Fruit fly (Drosophila melanogaster) whole organism, embryonic: ENCODE data around the gene CG15142.
A peak's percentile ranks its signal among the peaks of the same experiment; 100 is the strongest.

ENCODE experiments used
- Abd-B ChIP-seq: fragments of 200-800 bp; sonication (Bioruptor generic); optimal IDR thresholded peaks from 2 replicates; lab custom pipeline; 2018; ENCODE audit warnings: missing biosample characterization, mild to moderate bottlenecking, missing genetic modification characterization, moderate library complexity
- B-H1 ChIP-seq: fragments of 200-800 bp; sonication (Bioruptor generic); IDR thresholded peaks from 3 replicates; pipeline ENCODE4 v1.3.6; 2022; ENCODE audit warnings: missing biosample characterization, missing genetic modification characterization
- CG10462 ChIP-seq: fragments of 200-800 bp; sonication (Bioruptor generic); optimal IDR thresholded peaks from 2 replicates; lab custom pipeline; 2016; ENCODE audit warnings: missing biosample characterization, missing genetic modification characterization
- CG10654 ChIP-seq: fragments of 200-800 bp; sonication (Bioruptor generic); optimal IDR thresholded peaks from 2 replicates; lab custom pipeline; 2016; ENCODE audit warnings: missing biosample characterization, missing genetic modification characterization
- CG11398 ChIP-seq: fragments of 200-800 bp; sonication (Bioruptor generic); optimal IDR thresholded peaks from 2 replicates; lab custom pipeline; 2016; ENCODE audit warnings: missing biosample characterization, missing genetic modification characterization
- CG12071 ChIP-seq: fragments of 200-800 bp; sonication (Bioruptor generic); optimal IDR thresholded peaks from 3 replicates; lab custom pipeline; 2018; ENCODE audit warnings: missing biosample characterization, mild to moderate bottlenecking, missing genetic modification characterization
- CG12299 ChIP-seq: fragments of 200-800 bp; sonication (Bioruptor generic); optimal IDR thresholded peaks from 2 replicates; lab custom pipeline; 2018; ENCODE audit warnings: missing biosample characterization, mild to moderate bottlenecking, missing genetic modification characterization
- CG16863 ChIP-seq: fragments of 200-800 bp; sonication (Bioruptor generic); optimal IDR thresholded peaks from 3 replicates; lab custom pipeline; 2016; ENCODE audit warnings: missing biosample characterization, missing genetic modification characterization
- CG17361 ChIP-seq: fragments of 200-800 bp; sonication (Bioruptor generic); IDR thresholded peaks from 3 replicates; pipeline ENCODE4 v1.3.6; 2022; ENCODE audit warnings: missing biosample characterization, missing genetic modification characterization
- CG1792 ChIP-seq: fragments of 200-800 bp; sonication (Bioruptor generic); optimal IDR thresholded peaks from 2 replicates; lab custom pipeline; 2016; ENCODE audit warnings: missing biosample characterization, missing genetic modification characterization
- CG2120 ChIP-seq: fragments of 200-800 bp; sonication (Bioruptor generic); optimal IDR thresholded peaks from 3 replicates; lab custom pipeline; 2016; ENCODE audit warnings: missing biosample characterization, missing genetic modification characterization
- CG30020 ChIP-seq: fragments of 200-800 bp; optimal IDR thresholded peaks from 2 replicates; lab custom pipeline; 2019; ENCODE audit warnings: missing biosample characterization, mild to moderate bottlenecking, missing genetic modification characterization, moderate library complexity
- CG3838 ChIP-seq: fragments of 200-800 bp; sonication (Bioruptor generic); optimal IDR thresholded peaks from 3 replicates; lab custom pipeline; 2016; ENCODE audit warnings: missing biosample characterization, missing genetic modification characterization
- CG4282 ChIP-seq: fragments of 200-800 bp; sonication (Bioruptor generic); optimal IDR thresholded peaks from 2 replicates; lab custom pipeline; 2016; ENCODE audit warnings: missing biosample characterization, missing genetic modification characterization
- CG4730 ChIP-seq: fragments of 200-800 bp; sonication (Bioruptor generic); IDR thresholded peaks from 2 replicates; pipeline ENCODE4 v1.3.6; 2022; ENCODE audit warnings: missing biosample characterization, missing genetic modification characterization
- CG5245 ChIP-seq: fragments of 200-800 bp; sonication (Bioruptor generic); optimal IDR thresholded peaks from 3 replicates; lab custom pipeline; 2016; ENCODE audit warnings: missing biosample characterization, missing genetic modification characterization
- CG6689 ChIP-seq: fragments of 200-800 bp; sonication (Bioruptor generic); IDR thresholded peaks from 2 replicates; pipeline ENCODE4 v1.3.6; 2022; ENCODE audit warnings: missing biosample characterization, missing genetic modification characterization
- CHES-1-like ChIP-seq: fragments of 200-800 bp; sonication (Bioruptor generic); optimal IDR thresholded peaks from 2 replicates; lab custom pipeline; 2016; ENCODE audit warnings: missing biosample characterization, missing genetic modification characterization
- CrebB ChIP-seq: fragments of 200-800 bp; sonication (Bioruptor generic); optimal IDR thresholded peaks from 3 replicates; lab custom pipeline; 2018; ENCODE audit warnings: missing biosample characterization, mild to moderate bottlenecking, missing genetic modification characterization
- Doc2 ChIP-seq: fragments of 200-800 bp; sonication (Bioruptor generic); IDR thresholded peaks from 2 replicates; pipeline ENCODE4 v1.3.6; 2022; ENCODE audit warnings: missing biosample characterization, missing genetic modification characterization
- HLH54F ChIP-seq: fragments of 200-800 bp; sonication (Bioruptor generic); optimal IDR thresholded peaks from 3 replicates; lab custom pipeline; 2016; ENCODE audit warnings: missing biosample characterization, missing genetic modification characterization
- Kr ChIP-seq: fragments of 200-800 bp; sonication (Bioruptor generic); optimal IDR thresholded peaks from 2 replicates; lab custom pipeline; 2017; ENCODE audit warnings: missing biosample characterization, mild to moderate bottlenecking, missing genetic modification characterization
- MBD-R2 ChIP-seq: fragments of 200-800 bp; sonication (Bioruptor generic); IDR thresholded peaks from 2 replicates; pipeline ENCODE4 v1.3.6; 2022; ENCODE audit warnings: missing biosample characterization, missing genetic modification characterization
- Optix ChIP-seq: fragments of 200-800 bp; sonication (Bioruptor generic); IDR thresholded peaks from 3 replicates; pipeline ENCODE4 v1.3.6; 2022; ENCODE audit warnings: missing biosample characterization, missing genetic modification characterization
- Ptx1 ChIP-seq: fragments of 200-800 bp; sonication (Bioruptor generic); IDR thresholded peaks from 2 replicates; pipeline ENCODE4 v1.3.6; 2022; ENCODE audit warnings: missing biosample characterization, missing genetic modification characterization
- Sox100B ChIP-seq: fragments of 200-800 bp; sonication (Bioruptor generic); optimal IDR thresholded peaks from 3 replicates; lab custom pipeline; 2018; ENCODE audit warnings: missing biosample characterization, mild to moderate bottlenecking, missing genetic modification characterization
- Trl ChIP-seq, 3 experiments: fragments of >200 bp in 2 of 3; fragments of 200-800 bp in 1 of 3; sonication (Bioruptor generic) in 1 of 3; optimal IDR thresholded peaks; 2 replicates in 1 of 3; 3 replicates in 2 of 3; lab custom pipeline; 2016 to 2017; ENCODE audit warnings: missing biosample characterization in 1 of 3, missing genetic modification characterization in 1 of 3
- Xrp1 ChIP-seq: fragments of 200-800 bp; sonication (Bioruptor generic); IDR thresholded peaks from 2 replicates; pipeline ENCODE4 v1.3.6; 2022; ENCODE audit warnings: missing biosample characterization, missing genetic modification characterization
- ara ChIP-seq: fragments of 200-800 bp; sonication (Bioruptor generic); IDR thresholded peaks from 2 replicates; pipeline ENCODE4 v1.3.6; 2022; ENCODE audit warnings: missing biosample characterization, missing genetic modification characterization
- ato ChIP-seq: fragments of 200-800 bp; sonication (Bioruptor generic); IDR thresholded peaks from 2 replicates; pipeline ENCODE4 v1.3.6; 2022; ENCODE audit warnings: missing biosample characterization, missing genetic modification characterization; ENCODE audit not compliant: partially characterized antibody
- az2 ChIP-seq: fragments of 200-800 bp; sonication (Bioruptor generic); optimal IDR thresholded peaks from 3 replicates; lab custom pipeline; 2016; ENCODE audit warnings: missing biosample characterization, missing genetic modification characterization
- bbx ChIP-seq: fragments of 200-800 bp; sonication (Bioruptor generic); IDR thresholded peaks from 2 replicates; pipeline ENCODE4 v1.3.6; 2022; ENCODE audit warnings: missing biosample characterization, missing genetic modification characterization; ENCODE audit not compliant: partially characterized antibody
- br ChIP-seq: fragments of >200 bp; optimal IDR thresholded peaks from 2 replicates; lab custom pipeline; 2017
- cwo ChIP-seq: fragments of 200-800 bp; sonication (Bioruptor generic); optimal IDR thresholded peaks from 3 replicates; lab custom pipeline; 2017; ENCODE audit warnings: missing biosample characterization, missing genetic modification characterization, mild to moderate bottlenecking, moderate library complexity, missing genetic modification reagents
- danr ChIP-seq: fragments of 200-800 bp; sonication (Bioruptor generic); IDR thresholded peaks from 2 replicates; pipeline ENCODE4 v1.3.6; 2022; ENCODE audit warnings: missing biosample characterization, missing genetic modification characterization
- gro ChIP-seq: fragments of 200-800 bp; sonication (Bioruptor generic); optimal IDR thresholded peaks from 2 replicates; lab custom pipeline; 2016; ENCODE audit warnings: missing biosample characterization, missing genetic modification characterization
- gsb-n ChIP-seq: fragments of 200-800 bp; sonication (Bioruptor generic); optimal IDR thresholded peaks from 3 replicates; lab custom pipeline; 2018; ENCODE audit warnings: missing biosample characterization, mild to moderate bottlenecking, missing genetic modification characterization
- kay ChIP-seq: fragments of 200-800 bp; sonication (Bioruptor generic); optimal IDR thresholded peaks from 2 replicates; lab custom pipeline; 2016; ENCODE audit warnings: missing biosample characterization, missing genetic modification characterization
- ken ChIP-seq: fragments of 200-800 bp; sonication (Bioruptor generic); IDR thresholded peaks from 3 replicates; pipeline ENCODE4 v1.3.6; 2022; ENCODE audit warnings: missing biosample characterization, missing genetic modification characterization
- mld ChIP-seq: fragments of 200-800 bp; sonication (Bioruptor generic); IDR thresholded peaks from 3 replicates; pipeline ENCODE4 v1.3.6; 2022; ENCODE audit warnings: missing biosample characterization, missing genetic modification characterization; ENCODE audit not compliant: partially characterized antibody
- oc ChIP-seq: fragments of 200-800 bp; sonication (Bioruptor generic); optimal IDR thresholded peaks from 2 replicates; lab custom pipeline; 2018; ENCODE audit warnings: missing biosample characterization, mild to moderate bottlenecking, missing genetic modification characterization, moderate library complexity
- pb ChIP-seq: fragments of 200-800 bp; sonication (Bioruptor generic); optimal IDR thresholded peaks from 3 replicates; lab custom pipeline; 2016; ENCODE audit warnings: missing biosample characterization, missing genetic modification characterization
- peb ChIP-seq: fragments of 200-800 bp; sonication (Bioruptor generic); IDR thresholded peaks from 2 replicates; pipeline ENCODE4 v1.3.6; 2022; ENCODE audit warnings: missing biosample characterization, missing genetic modification characterization
- pnt ChIP-seq: fragments of 200-800 bp; sonication (Bioruptor generic); optimal IDR thresholded peaks from 3 replicates; lab custom pipeline; 2016; ENCODE audit warnings: missing biosample characterization, missing genetic modification characterization
- pzg ChIP-seq: fragments of 200-800 bp; sonication (Bioruptor generic); optimal IDR thresholded peaks from 3 replicates; lab custom pipeline; 2018; ENCODE audit warnings: missing biosample characterization, mild to moderate bottlenecking, missing genetic modification characterization, moderate library complexity
- salm ChIP-seq: fragments of 200-800 bp; sonication (Bioruptor generic); optimal IDR thresholded peaks from 2 replicates; lab custom pipeline; 2018; ENCODE audit warnings: missing biosample characterization, mild to moderate bottlenecking, missing genetic modification characterization
- sima ChIP-seq: fragments of 200-800 bp; sonication (Bioruptor generic); optimal IDR thresholded peaks from 2 replicates; lab custom pipeline; 2016; ENCODE audit warnings: missing biosample characterization, missing genetic modification characterization
- slp2 ChIP-seq: fragments of 200-800 bp; sonication (Bioruptor generic); optimal IDR thresholded peaks from 2 replicates; lab custom pipeline; 2016; ENCODE audit warnings: missing biosample characterization, missing genetic modification characterization
- unc-4 ChIP-seq: fragments of 200-800 bp; sonication (Bioruptor generic); IDR thresholded peaks from 2 replicates; pipeline ENCODE4 v1.3.6; 2022; ENCODE audit warnings: missing biosample characterization, missing genetic modification characterization; ENCODE audit not compliant: partially characterized antibody
- vfl ChIP-seq: fragments of 200-800 bp; sonication (Bioruptor generic); optimal IDR thresholded peaks from 2 replicates; lab custom pipeline; 2016; ENCODE audit warnings: missing biosample characterization, missing genetic modification characterization

The CG15142 gene

DNA sequence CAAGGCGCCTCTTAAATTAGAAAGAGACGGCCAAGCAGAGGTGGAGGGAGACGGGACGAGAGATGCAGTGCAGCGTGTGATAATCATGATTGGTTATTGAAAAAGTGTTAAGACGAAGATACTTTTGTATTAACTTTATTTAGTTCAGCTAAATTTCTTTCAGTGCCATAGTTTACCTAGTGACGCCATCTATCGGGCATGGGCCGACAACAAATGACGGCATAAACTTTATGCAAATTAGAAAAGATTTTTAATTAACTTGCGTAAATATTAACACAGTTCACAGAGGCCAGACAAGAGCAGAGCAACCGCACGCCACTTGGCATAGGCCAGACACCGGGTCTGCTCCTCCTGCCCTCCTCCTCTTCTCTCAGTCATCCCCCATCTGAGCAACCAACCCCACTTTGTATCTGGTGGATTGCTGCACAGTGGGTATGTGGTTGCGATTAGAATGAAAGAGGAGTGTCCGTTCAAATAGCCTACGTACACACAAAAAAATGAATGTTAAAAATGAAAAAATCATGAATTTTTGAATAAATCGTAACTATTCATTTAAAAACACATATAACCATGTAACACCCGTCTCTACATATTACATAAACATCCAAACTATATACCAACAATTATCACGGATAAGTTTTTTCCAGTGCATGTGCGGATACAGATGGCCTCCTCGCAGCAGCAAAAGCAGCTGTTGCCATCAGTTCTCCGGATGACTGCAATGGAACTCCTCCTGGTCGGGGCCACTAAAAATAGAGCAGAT lies 32.5 kb downstream of the CG15142 start (continued):
- TF ChIP-seq peb (GFP tag; lab: Robert Waterston, UW) (peak; percentile 60; the same call in 1 of the 2 replicates), Xrp1 (peak; percentile 88), oc (tag; lab: Kevin White, UChicago) (peak; percentile 85), CG10654 (peak; percentile 69), pzg (GFP tag; lab: Kevin White, UChicago) (no peak), pb (GFP tag; lab: Kevin White, UChicago) (peak; percentile 75), ken (GFP tag; lab: Robert Waterston, UW) (peak; percentile 81), Kr (GFP tag; lab: Kevin White, UChicago) (no peak), gsb-n (peak; percentile 86), CG30020 (tag; lab: Kevin White, UChicago) (no peak), pnt (GFP tag; lab: Kevin White, UChicago) (peak; percentile 77), CG4730 (GFP tag; lab: Robert Waterston, UW) (peak; percentile 30; the same call in 1 of the 2 replicates), Sox100B (GFP tag; lab: Kevin White, UChicago) (peak; percentile 79), slp2 (peak; percentile 69), CG11398 (GFP tag; lab: Kevin White, UChicago) (peak; percentile 26), CG16863 (GFP tag; lab: Kevin White, UChicago) (peak; percentile 75), CHES-1-like (GFP tag; lab: Kevin White, UChicago) (peak; percentile 62), CG5245 (GFP tag; lab: Kevin White, UChicago) (peak; percentile 68), Ptx1 (GFP tag; lab: Robert Waterston, UW) (peak; percentile 85), CG10462 (GFP tag; lab: Kevin White, UChicago) (peak; percentile 51), HLH54F (GFP tag; lab: Kevin White, UChicago) (peak; percentile 72), B-H1 (GFP tag; lab: Robert Waterston, UW) (peak; percentile 65), CG17361 (GFP tag; lab: Robert Waterston, UW) (no peak; the same call in 1 of the 3 replicates), Doc2 (GFP tag; lab: Robert Waterston, UW) (0 out of 2 replicates have a peak, but pooled peaks have one; percentile 41), cwo (GFP tag; lab: Kevin White, UChicago) (peak; percentile 78), MBD-R2 (peak; percentile 50; the same call in 1 of the 2 replicates), Trl (optimal IDR thresholded peaks at IDR 0.05; lab: Kevin White, UChicago) (no peak), Trl (GFP tag; optimal IDR thresholded peaks at IDR 0.05; lab: Kevin White, UChicago) (peak; percentile 66), sima (peak; percentile 65), vfl (no peak), CG4282 (GFP tag; lab: Kevin White, UChicago) (peak; percentile 69), az2 (peak; percentile 83), Abd-B (GFP tag; lab: Kevin White, UChicago) (peak; percentile 63), CG2120 (peak; percentile 79), unc-4 (GFP tag; lab: Robert Waterston, UW) (no peak), Optix (GFP tag; lab: Robert Waterston, UW) (peak; percentile 67; the same call in 2 of the 3 replicates), gro (peak; percentile 40), CG12299 (tag; lab: Kevin White, UChicago) (peak; percentile 71), CG6689 (GFP tag; lab: Robert Waterston, UW) (peak; percentile 83), ara (GFP tag; lab: Robert Waterston, UW) (peak; percentile 72), ato (GFP tag; lab: Robert Waterston, UW) (no peak), CG3838 (GFP tag; lab: Kevin White, UChicago) (peak; percentile 40), CG12071 (peak; percentile 65), bbx (no peak), salm (tag; lab: Kevin White, UChicago) (no peak), CrebB (peak; percentile 75), br (no peak), mld (no peak), CG1792 (GFP tag; lab: Kevin White, UChicago) (peak; percentile 83), danr (GFP tag; lab: Robert Waterston, UW) (peak; percentile 62), kay (GFP tag; lab: Kevin White, UChicago) (peak; percentile 63)
